Fruit fly (Drosophila melanogaster) whole organism, embryonic: Measurements from ENCODE around the gene CG6041.

Source experiments
- B-H2 ChIP-seq: fragments of 200-800 bp; sonication (Bioruptor generic); optimal IDR thresholded peaks from 2 replicates; lab custom pipeline; 2018; ENCODE audit warnings: missing biosample characterization, mild to moderate bottlenecking, missing genetic modification characterization
- Blimp-1 ChIP-seq: fragments of 200-800 bp; sonication (Bioruptor generic); optimal IDR thresholded peaks from 3 replicates; lab custom pipeline; 2018; ENCODE audit warnings: missing biosample characterization, missing genetic modification characterization, mild to moderate bottlenecking, moderate library complexity, missing genetic modification reagents
- C15 ChIP-seq: fragments of 200-800 bp; sonication (Bioruptor generic); IDR thresholded peaks from 3 replicates; pipeline ENCODE4 v1.3.6; 2022; ENCODE audit warnings: missing biosample characterization, missing genetic modification characterization
- CG10543 ChIP-seq: fragments of 200-800 bp; sonication (Bioruptor generic); optimal IDR thresholded peaks from 3 replicates; lab custom pipeline; 2017; ENCODE audit warnings: missing biosample characterization, mild to moderate bottlenecking, missing genetic modification characterization, moderate library complexity
- CG11247 ChIP-seq: fragments of 200-800 bp; sonication (Bioruptor generic); IDR thresholded peaks from 2 replicates; pipeline ENCODE4 v1.3.6; 2022; ENCODE audit warnings: missing biosample characterization, missing genetic modification characterization
- CG11398 ChIP-seq: fragments of 200-800 bp; sonication (Bioruptor generic); optimal IDR thresholded peaks from 2 replicates; lab custom pipeline; 2016; ENCODE audit warnings: missing biosample characterization, missing genetic modification characterization
- CG12155 ChIP-seq: fragments of 200-800 bp; sonication (Bioruptor generic); optimal IDR thresholded peaks from 3 replicates; lab custom pipeline; 2016; ENCODE audit warnings: missing biosample characterization, missing genetic modification characterization
- CG12391 ChIP-seq: fragments of 200-800 bp; sonication (Bioruptor generic); optimal IDR thresholded peaks from 3 replicates; lab custom pipeline; 2018; ENCODE audit warnings: missing biosample characterization, mild to moderate bottlenecking, missing genetic modification characterization, moderate library complexity
- CG13424 ChIP-seq: fragments of 200-800 bp; sonication (Bioruptor generic); optimal IDR thresholded peaks from 2 replicates; lab custom pipeline; 2019; ENCODE audit warnings: missing biosample characterization, mild to moderate bottlenecking, missing genetic modification characterization, moderate library complexity
- CG15073 ChIP-seq: fragments of 200-800 bp; sonication (Bioruptor generic); optimal IDR thresholded peaks from 2 replicates; lab custom pipeline; 2016; ENCODE audit warnings: missing biosample characterization, missing genetic modification characterization
- CG1792 ChIP-seq: fragments of 200-800 bp; sonication (Bioruptor generic); optimal IDR thresholded peaks from 2 replicates; lab custom pipeline; 2016; ENCODE audit warnings: missing biosample characterization, missing genetic modification characterization
- CG18262 ChIP-seq: fragments of 200-800 bp; optimal IDR thresholded peaks from 3 replicates; lab custom pipeline; 2019; ENCODE audit warnings: missing biosample characterization, mild to moderate bottlenecking, missing genetic modification characterization, moderate library complexity
- CG30020 ChIP-seq: fragments of 200-800 bp; optimal IDR thresholded peaks from 2 replicates; lab custom pipeline; 2019; ENCODE audit warnings: missing biosample characterization, mild to moderate bottlenecking, missing genetic modification characterization, moderate library complexity
- CG31365 ChIP-seq: fragments of 200-800 bp; sonication (Bioruptor generic); optimal IDR thresholded peaks from 2 replicates; lab custom pipeline; 2018; ENCODE audit warnings: missing biosample characterization, mild to moderate bottlenecking, missing genetic modification characterization
- CG3163 ChIP-seq: fragments of 200-800 bp; sonication (Bioruptor generic); optimal IDR thresholded peaks from 3 replicates; lab custom pipeline; 2016; ENCODE audit warnings: missing biosample characterization, missing genetic modification characterization
- CG32532 ChIP-seq: fragments of 200-800 bp; sonication (Bioruptor generic); IDR thresholded peaks from 2 replicates; pipeline ENCODE4 v1.3.6; 2022; ENCODE audit warnings: missing biosample characterization, missing genetic modification characterization
- CG3407 ChIP-seq: fragments of 200-800 bp; sonication (Bioruptor generic); optimal IDR thresholded peaks from 2 replicates; lab custom pipeline; 2018; ENCODE audit warnings: missing biosample characterization, mild to moderate bottlenecking, missing genetic modification characterization
- CG4360 ChIP-seq: fragments of 200-800 bp; sonication (Bioruptor generic); IDR thresholded peaks from 2 replicates; pipeline ENCODE4 v1.3.6; 2022; ENCODE audit warnings: missing biosample characterization, missing genetic modification characterization
- CG4617 ChIP-seq: fragments of 200-800 bp; sonication (Bioruptor generic); optimal IDR thresholded peaks from 3 replicates; lab custom pipeline; 2016; ENCODE audit warnings: missing biosample characterization, missing genetic modification characterization, borderline replicate concordance
- CG4854 ChIP-seq: fragments of 200-800 bp; sonication (Bioruptor generic); optimal IDR thresholded peaks from 2 replicates; lab custom pipeline; 2016; ENCODE audit warnings: missing biosample characterization, missing genetic modification characterization, inconsistent platforms
- CG6654 ChIP-seq: fragments of 200-800 bp; sonication (Bioruptor generic); optimal IDR thresholded peaks from 2 replicates; lab custom pipeline; 2017; ENCODE audit warnings: missing biosample characterization, mild to moderate bottlenecking, missing genetic modification characterization
- CG7928 ChIP-seq: fragments of 200-800 bp; sonication (Bioruptor generic); optimal IDR thresholded peaks from 2 replicates; lab custom pipeline; 2017; ENCODE audit warnings: missing biosample characterization, mild to moderate bottlenecking, missing genetic modification characterization
- CG9215 ChIP-seq: fragments of 200-800 bp; sonication (Bioruptor generic); IDR thresholded peaks from 2 replicates; pipeline ENCODE4 v1.3.6; 2022; ENCODE audit warnings: missing biosample characterization, missing genetic modification characterization
- CG9817 ChIP-seq: fragments of 200-800 bp; sonication (Bioruptor generic); optimal IDR thresholded peaks from 2 replicates; lab custom pipeline; 2018; ENCODE audit warnings: missing biosample characterization, mild to moderate bottlenecking, missing genetic modification characterization, moderate library complexity
- Dek ChIP-seq: fragments of 200-800 bp; sonication (Bioruptor generic); optimal IDR thresholded peaks from 3 replicates; lab custom pipeline; 2019; ENCODE audit warnings: missing biosample characterization, mild to moderate bottlenecking, missing genetic modification characterization, moderate library complexity
- Dip2 ChIP-seq: fragments of 200-800 bp; sonication (Bioruptor generic); IDR thresholded peaks from 2 replicates; pipeline ENCODE4 v1.3.6; 2022; ENCODE audit warnings: missing biosample characterization, missing genetic modification characterization
- Dll ChIP-seq: fragments of 200-800 bp; sonication (Bioruptor generic); IDR thresholded peaks from 4 replicates; pipeline ENCODE4 v1.3.6; 2022; ENCODE audit warnings: missing biosample characterization, missing genetic modification characterization; ENCODE audit not compliant: partially characterized antibody
- Hmr ChIP-seq: fragments of 200-800 bp; sonication (Bioruptor generic); optimal IDR thresholded peaks from 3 replicates; lab custom pipeline; 2017; ENCODE audit warnings: mild to moderate bottlenecking, missing biosample characterization, missing genetic modification reagents, missing genetic modification characterization
- Hr39 ChIP-seq: fragments of >200 bp; optimal IDR thresholded peaks from 2 replicates; lab custom pipeline; 2017
- Lim3 ChIP-seq: fragments of 200-800 bp; sonication (Bioruptor generic); IDR thresholded peaks from 2 replicates; pipeline ENCODE4 v1.3.6; 2022; ENCODE audit warnings: missing biosample characterization, missing genetic modification characterization
- Meics ChIP-seq: fragments of 200-800 bp; sonication (Bioruptor generic); optimal IDR thresholded peaks from 2 replicates; lab custom pipeline; 2017; ENCODE audit warnings: missing biosample characterization, mild to moderate bottlenecking, missing genetic modification characterization
- Sox100B ChIP-seq: fragments of 200-800 bp; sonication (Bioruptor generic); optimal IDR thresholded peaks from 3 replicates; lab custom pipeline; 2018; ENCODE audit warnings: missing biosample characterization, mild to moderate bottlenecking, missing genetic modification characterization
- bigmax ChIP-seq: fragments of 200-800 bp; sonication (Bioruptor generic); optimal IDR thresholded peaks from 2 replicates; lab custom pipeline; 2018; ENCODE audit warnings: missing biosample characterization, mild to moderate bottlenecking, missing genetic modification characterization
- ci ChIP-seq: fragments of 200-800 bp; sonication (Bioruptor generic); IDR thresholded peaks from 3 replicates; pipeline ENCODE4 v1.3.6; 2022; ENCODE audit warnings: missing biosample characterization, missing genetic modification characterization
- crp ChIP-seq, 2 experiments: fragments of 200-800 bp; sonication (Bioruptor generic); optimal IDR thresholded peaks; 2 replicates in 1 of 2; 3 replicates in 1 of 2; lab custom pipeline; 2017; ENCODE audit warnings: missing biosample characterization in 2 of 2, missing genetic modification characterization in 2 of 2, mild to moderate bottlenecking in 1 of 2, moderate library complexity in 1 of 2
- dpn ChIP-seq, 2 experiments: fragments of 200-800 bp; sonication (Bioruptor generic); optimal IDR thresholded peaks; 3 replicates each; lab custom pipeline; 2016; ENCODE audit warnings: missing biosample characterization in 2 of 2, missing genetic modification characterization in 2 of 2
- fd96Cb ChIP-seq: fragments of 200-800 bp; sonication (Bioruptor generic); optimal IDR thresholded peaks from 2 replicates; lab custom pipeline; 2018; ENCODE audit warnings: missing biosample characterization, mild to moderate bottlenecking, missing genetic modification characterization, moderate library complexity
- gcm2 ChIP-seq: fragments of 200-800 bp; sonication (Bioruptor generic); optimal IDR thresholded peaks from 2 replicates; lab custom pipeline; 2016; ENCODE audit warnings: missing biosample characterization, missing genetic modification characterization
- ham ChIP-seq: fragments of 200-800 bp; sonication (Bioruptor generic); IDR thresholded peaks from 2 replicates; pipeline ENCODE4 v1.3.6; 2022; ENCODE audit warnings: missing biosample characterization, missing genetic modification characterization
- hbn ChIP-seq: fragments of 200-800 bp; sonication (Bioruptor generic); IDR thresholded peaks from 2 replicates; pipeline ENCODE4 v1.3.6; 2022; ENCODE audit warnings: missing biosample characterization, missing genetic modification characterization; ENCODE audit not compliant: partially characterized antibody
- jigr1 ChIP-seq: fragments of 200-800 bp; sonication (Bioruptor generic); IDR thresholded peaks from 3 replicates; pipeline ENCODE4 v1.3.6; 2022; ENCODE audit warnings: missing biosample characterization, missing genetic modification characterization
- nau ChIP-seq: fragments of 200-800 bp; sonication (Bioruptor generic); optimal IDR thresholded peaks from 3 replicates; lab custom pipeline; 2017; ENCODE audit warnings: missing biosample characterization, mild to moderate bottlenecking, missing genetic modification characterization, missing genetic modification reagents
- pzg ChIP-seq: fragments of 200-800 bp; sonication (Bioruptor generic); optimal IDR thresholded peaks from 3 replicates; lab custom pipeline; 2018; ENCODE audit warnings: missing biosample characterization, mild to moderate bottlenecking, missing genetic modification characterization, moderate library complexity
- seq ChIP-seq: fragments of 200-800 bp; sonication (Bioruptor generic); IDR thresholded peaks from 2 replicates; pipeline ENCODE4 v1.3.6; 2022; ENCODE audit warnings: missing biosample characterization, missing genetic modification characterization
- sim ChIP-seq: fragments of 200-800 bp; sonication (Bioruptor generic); IDR thresholded peaks from 2 replicates; pipeline ENCODE4 v1.3.6; 2022; ENCODE audit warnings: missing biosample characterization, missing genetic modification characterization
- slp2 ChIP-seq: fragments of 200-800 bp; sonication (Bioruptor generic); optimal IDR thresholded peaks from 2 replicates; lab custom pipeline; 2016; ENCODE audit warnings: missing biosample characterization, missing genetic modification characterization
- tll ChIP-seq, 2 experiments: fragments of 200-800 bp in 1 of 2; fragments of >200 bp in 1 of 2; sonication (Bioruptor generic) in 1 of 2; optimal IDR thresholded peaks; 2 replicates each; lab custom pipeline; 2017 to 2019; ENCODE audit warnings: missing biosample characterization in 2 of 2, missing genetic modification characterization in 2 of 2, mild to moderate bottlenecking in 1 of 2, moderate library complexity in 1 of 2
- trh ChIP-seq: fragments of 200-800 bp; sonication (Bioruptor generic); optimal IDR thresholded peaks from 2 replicates; lab custom pipeline; 2016; ENCODE audit warnings: missing biosample characterization, missing genetic modification characterization
- tup ChIP-seq: fragments of 200-800 bp; sonication (Bioruptor generic); optimal IDR thresholded peaks from 2 replicates; lab custom pipeline; 2016; ENCODE audit warnings: missing biosample characterization, mild to moderate bottlenecking, missing genetic modification characterization, moderate library complexity
- z ChIP-seq: fragments of 200-800 bp; sonication (Bioruptor generic); IDR thresholded peaks from 3 replicates; pipeline ENCODE4 v1.3.6; 2022; ENCODE audit warnings: missing biosample characterization, missing genetic modification characterization
- zf30C ChIP-seq: fragments of 200-800 bp; sonication (Bioruptor generic); optimal IDR thresholded peaks from 3 replicates; lab custom pipeline; 2018; ENCODE audit warnings: missing biosample characterization, mild to moderate bottlenecking, missing genetic modification characterization

The CG6041 gene

dm6 chrX:5980883-5981282 is 32.9 kb downstream of the CG6041 start (continued):
- TF ChIP-seq Dek (peak; percentile 73), CG7928 (GFP tag; lab: Kevin White, UChicago) (peak; percentile 38), B-H2 (GFP tag; lab: Kevin White, UChicago) (no peak), CG15073 (GFP tag; lab: Kevin White, UChicago) (no peak), CG3407 (GFP tag; lab: Kevin White, UChicago) (peak; percentile 12), crp (GFP tag; optimal IDR thresholded peaks at IDR 0.05; lab: Kevin White, UChicago) (no peak), trh (no peak), CG6654 (GFP tag; lab: Kevin White, UChicago) (peak; percentile 7), nau (peak; percentile 33), Dip2 (GFP tag; lab: Robert Waterston, UW) (0 out of 2 replicates have a peak, but pooled peaks have one; percentile 15), CG12155 (GFP tag; lab: Kevin White, UChicago) (peak; percentile 68), CG32532 (peak; percentile 91), Hmr (GFP tag; lab: Kevin White, UChicago) (peak; percentile 82), CG1792 (GFP tag; lab: Kevin White, UChicago) (no peak), CG3163 (GFP tag; lab: Kevin White, UChicago) (no peak), slp2 (GFP tag; lab: Kevin White, UChicago) (peak; percentile 9), CG10543 (GFP tag; lab: Kevin White, UChicago) (peak; percentile 26), bigmax (GFP tag; lab: Kevin White, UChicago) (no peak), CG4360 (GFP tag; lab: Robert Waterston, UW) (no peak), fd96Cb (tag; lab: Kevin White, UChicago) (peak; percentile 58), Hr39 (no peak), CG18262 (tag; lab: Kevin White, UChicago) (peak; percentile 61), Blimp-1 (GFP tag; lab: Kevin White, UChicago) (peak; percentile 70), CG13424 (tag; lab: Kevin White, UChicago) (peak; percentile 74), C15 (no peak), CG30020 (tag; lab: Kevin White, UChicago) (no peak), CG9817 (peak; percentile 82), Dll (GFP tag; lab: Robert Waterston, UW) (no peak), tup (GFP tag; lab: Kevin White, UChicago) (peak; percentile 36), CG4617 (GFP tag; lab: Kevin White, UChicago) (peak; percentile 23), CG4854 (GFP tag; lab: Kevin White, UChicago) (peak; percentile 47), jigr1 (GFP tag; lab: Robert Waterston, UW) (peak; percentile 32; the same call in 1 of the 3 replicates), Sox100B (GFP tag; lab: Kevin White, UChicago) (peak; percentile 56), zf30C (GFP tag; lab: Kevin White, UChicago) (no peak), seq (GFP tag; lab: Robert Waterston, UW) (peak; percentile 84), Lim3 (0 out of 2 replicates have a peak, but pooled peaks have one; percentile 27), ham (GFP tag; lab: Robert Waterston, UW) (no peak), z (GFP tag; lab: Robert Waterston, UW) (no peak), pzg (no peak), ci (GFP tag; lab: Robert Waterston, UW) (peak; percentile 88), Meics (GFP tag; lab: Kevin White, UChicago) (peak; percentile 85), CG11398 (peak; percentile 15), CG9215 (peak; percentile 74), CG31365 (tag; lab: Kevin White, UChicago) (peak; percentile 64), hbn (no peak), CG11247 (GFP tag; lab: Robert Waterston, UW) (peak; percentile 75), sim (no peak), gcm2 (GFP tag; lab: Kevin White, UChicago) (peak; percentile 34), tll (GFP tag; optimal IDR thresholded peaks at IDR 0.05; lab: Kevin White, UChicago) (no peak), dpn (GFP tag; optimal IDR thresholded peaks at IDR 0.05; lab: Kevin White, UChicago) (peak; percentile 69 to 72), CG12391 (peak; percentile 70)
